Fruit fly (Drosophila melanogaster): Measurements from ENCODE around the gene EMC1.

DNA sequence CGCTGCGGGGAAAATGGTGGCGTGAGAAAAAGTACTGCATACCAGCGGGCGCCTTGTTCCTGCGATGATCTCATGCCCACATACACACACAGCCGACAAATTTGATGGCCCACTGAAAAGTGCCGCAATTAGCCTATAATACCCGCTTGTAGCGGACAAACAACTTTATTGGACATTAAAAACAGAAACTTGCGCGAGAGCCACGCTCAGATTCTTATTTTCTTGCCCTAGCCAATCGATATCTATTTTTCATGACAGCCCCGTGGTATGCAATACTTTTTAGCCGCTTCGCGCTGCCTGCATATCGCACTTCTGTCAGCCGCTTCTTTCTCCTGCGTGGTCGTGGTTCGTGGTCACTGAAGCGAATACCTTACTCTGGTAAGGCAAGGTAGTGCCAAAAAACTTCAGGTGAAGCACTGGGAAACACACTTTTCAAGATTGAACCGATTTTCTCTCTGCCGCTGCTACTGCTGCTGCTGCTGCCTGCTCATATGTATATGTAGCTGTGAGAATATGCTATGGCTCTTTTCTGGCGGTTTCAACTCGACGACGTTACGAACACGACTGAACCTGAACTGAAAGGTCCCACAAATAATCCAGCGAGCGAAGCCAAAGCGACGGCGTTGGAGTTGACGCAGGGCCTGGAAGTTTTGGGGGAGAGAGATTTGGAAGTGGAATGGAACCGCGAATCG, 20.9 kb downstream of the EMC1 start, which contains the start of gene CG17816:
- TF ChIP-seq h (GFP tag; optimal IDR thresholded peaks at IDR 0.05) (no peak), dmrt93B (GFP tag; optimal IDR thresholded peaks at IDR 0.05) (no peak), CG32264 (GFP tag; optimal IDR thresholded peaks at IDR 0.05) (no peak)
